Worm (Caenorhabditis elegans) whole organism, L3 larva: ENCODE results near the gene tmed-10.
"Not testable (repeated sequence)": the region's sequence is repeated elsewhere in the genome, so short reads cannot be mapped to it uniquely, and the experiment has no call there.

Experiments
- R02D3.7 ChIP-seq: fragments of 150-350 bp; optimal IDR thresholded peaks from 2 replicates; lab custom pipeline; 2014; ENCODE audit warnings: missing biosample characterization, missing genetic modification characterization
- ZK546.5 ChIP-seq: sonication (generic microtip); optimal IDR thresholded peaks from 2 replicates; lab custom pipeline; 2017; ENCODE audit warnings: missing biosample characterization, missing genetic modification characterization
- aly-2 ChIP-seq: fragments of 150-350 bp; optimal IDR thresholded peaks from 2 replicates; lab custom pipeline; 2014; ENCODE audit warnings: missing biosample characterization, missing genetic modification characterization
- ama-1 ChIP-seq: fragments of 150-350 bp; optimal IDR thresholded peaks from 2 replicates; lab custom pipeline; 2018
- ceh-16 ChIP-seq: sonication (generic microtip); optimal IDR thresholded peaks from 2 replicates; lab custom pipeline; 2017; ENCODE audit warnings: missing biosample characterization, missing genetic modification characterization
- ceh-28 ChIP-seq: fragments of 150-350 bp; optimal IDR thresholded peaks from 2 replicates; lab custom pipeline; 2014; ENCODE audit warnings: missing biosample characterization, missing genetic modification reagents, missing genetic modification characterization
- ceh-9 ChIP-seq: sonication (generic microtip); optimal IDR thresholded peaks from 2 replicates; lab custom pipeline; 2018; ENCODE audit warnings: missing biosample characterization, missing genetic modification characterization
- egl-5 ChIP-seq: fragments of 150-350 bp; optimal IDR thresholded peaks from 2 replicates; lab custom pipeline; 2017; ENCODE audit warnings: missing biosample characterization, missing genetic modification reagents, missing genetic modification characterization, inconsistent platforms
- elt-1 ChIP-seq: fragments of 150-350 bp; optimal IDR thresholded peaks from 2 replicates; lab custom pipeline; 2014; ENCODE audit warnings: missing biosample characterization, missing genetic modification characterization
- elt-3 ChIP-seq, 3 experiments: fragments of 150-350 bp in 1 of 3; sonication (generic microtip) in 2 of 3; optimal IDR thresholded peaks; 2 replicates in 2 of 3; 4 replicates in 1 of 3; lab custom pipeline; 2014 to 2017; ENCODE audit warnings: missing biosample characterization in 3 of 3, missing genetic modification characterization in 3 of 3
- eor-1 ChIP-seq, 2 experiments: fragments of 150-350 bp; optimal IDR thresholded peaks; 2 replicates each; lab custom pipeline; 2014 to 2018; ENCODE audit warnings: missing biosample characterization in 2 of 2, missing genetic modification characterization in 2 of 2
- fkh-10 ChIP-seq: sonication (generic microtip); optimal IDR thresholded peaks from 2 replicates; lab custom pipeline; 2017; ENCODE audit warnings: missing biosample characterization, missing genetic modification reagents, missing genetic modification characterization
- fkh-2 ChIP-seq: fragments of 150-350 bp; optimal IDR thresholded peaks from 2 replicates; lab custom pipeline; 2014; ENCODE audit warnings: missing biosample characterization, missing genetic modification reagents, missing genetic modification characterization
- hmg-11 ChIP-seq: sonication (generic microtip); optimal IDR thresholded peaks from 2 replicates; lab custom pipeline; 2016; ENCODE audit warnings: missing genetic modification characterization, missing compliant biosample characterization
- lin-15B ChIP-seq: fragments of 150-350 bp; optimal IDR thresholded peaks from 2 replicates; lab custom pipeline; 2014; ENCODE audit warnings: missing biosample characterization, missing genetic modification characterization
- mml-1 ChIP-seq: fragments of 150-350 bp; sonication (generic microtip); optimal IDR thresholded peaks from 3 replicates; lab custom pipeline; 2014; ENCODE audit warnings: missing biosample characterization, missing genetic modification characterization
- nfya-1 ChIP-seq: sonication (generic microtip); optimal IDR thresholded peaks from 2 replicates; lab custom pipeline; 2017; ENCODE audit warnings: missing genetic modification characterization, mild to moderate bottlenecking, missing compliant biosample characterization, antibody characterized with exemption, moderate library complexity; ENCODE audit not compliant: insufficient read depth
- nhr-12 ChIP-seq: fragments of 150-350 bp; optimal IDR thresholded peaks from 2 replicates; lab custom pipeline; 2014; ENCODE audit warnings: missing biosample characterization, missing genetic modification characterization
- nhr-23 ChIP-seq: fragments of 150-350 bp; optimal IDR thresholded peaks from 2 replicates; lab custom pipeline; 2014; ENCODE audit warnings: missing biosample characterization, missing genetic modification reagents, missing genetic modification characterization
- nhr-237 ChIP-seq: fragments of 150-350 bp; optimal IDR thresholded peaks from 2 replicates; lab custom pipeline; 2014; ENCODE audit warnings: missing biosample characterization, missing genetic modification characterization
- nhr-25 ChIP-seq: sonication (generic microtip); optimal IDR thresholded peaks from 2 replicates; lab custom pipeline; 2017; ENCODE audit warnings: missing biosample characterization, missing genetic modification characterization
- nhr-28 ChIP-seq: fragments of 150-350 bp; optimal IDR thresholded peaks from 2 replicates; lab custom pipeline; 2014; ENCODE audit warnings: missing biosample characterization, missing genetic modification characterization
- nhr-43 ChIP-seq: sonication (generic microtip); optimal IDR thresholded peaks from 2 replicates; lab custom pipeline; 2016; ENCODE audit warnings: mild to moderate bottlenecking, missing genetic modification characterization, missing compliant biosample characterization; ENCODE audit not compliant: poor library complexity, severe bottlenecking
- pha-4 ChIP-seq: fragments of 150-350 bp; optimal IDR thresholded peaks from 2 replicates; lab custom pipeline; 2014; ENCODE audit warnings: missing biosample characterization, missing genetic modification reagents, missing genetic modification characterization
- pqm-1 ChIP-seq: fragments of 150-350 bp; optimal IDR thresholded peaks from 2 replicates; lab custom pipeline; 2017; ENCODE audit warnings: missing biosample characterization, missing genetic modification characterization, inconsistent platforms
- skn-1 ChIP-seq: fragments of 150-350 bp; optimal IDR thresholded peaks from 2 replicates; lab custom pipeline; 2014; ENCODE audit warnings: missing biosample characterization, missing genetic modification characterization
- snpc-4 ChIP-seq: fragments of 150-350 bp; optimal IDR thresholded peaks from 2 replicates; lab custom pipeline; 2014; ENCODE audit warnings: missing biosample characterization, missing genetic modification characterization
- tbx-2 ChIP-seq: sonication (generic microtip); optimal IDR thresholded peaks from 2 replicates; lab custom pipeline; 2016; ENCODE audit warnings: mild to moderate bottlenecking, missing genetic modification characterization, missing compliant biosample characterization
- ztf-4 ChIP-seq: fragments of 150-350 bp; optimal IDR thresholded peaks from 2 replicates; lab custom pipeline; 2014; ENCODE audit warnings: missing biosample characterization, missing genetic modification characterization

tmed-10 gene

ce11 chrV:11290888-11291287 lies 35.9 kb downstream of the tmed-10 start, which contains the start of gene C03E10.1:
C03E10.1 (plus strand) TSS chrV:11291188.
- TF ChIP-seq nhr-12, result no peak
- no peak for TF ChIP-seq elt-1 (tag; lab: Kevin White, UChicago)
- no peak for TF ChIP-seq ZK546.5
- no peak for TF ChIP-seq nhr-25 (tag; lab: Kevin White, UChicago)
- TF ChIP-seq elt-3 (tag; optimal IDR thresholded peaks at IDR 0.05; lab: Kevin White, UChicago), result no peak
- no peak for TF ChIP-seq nfya-1 (tag; lab: Kevin White, UChicago)
- no peak for TF ChIP-seq nhr-28 (tag; lab: Kevin White, UChicago)
- TF ChIP-seq, all 47 proteins: peak for 0

DNA sequence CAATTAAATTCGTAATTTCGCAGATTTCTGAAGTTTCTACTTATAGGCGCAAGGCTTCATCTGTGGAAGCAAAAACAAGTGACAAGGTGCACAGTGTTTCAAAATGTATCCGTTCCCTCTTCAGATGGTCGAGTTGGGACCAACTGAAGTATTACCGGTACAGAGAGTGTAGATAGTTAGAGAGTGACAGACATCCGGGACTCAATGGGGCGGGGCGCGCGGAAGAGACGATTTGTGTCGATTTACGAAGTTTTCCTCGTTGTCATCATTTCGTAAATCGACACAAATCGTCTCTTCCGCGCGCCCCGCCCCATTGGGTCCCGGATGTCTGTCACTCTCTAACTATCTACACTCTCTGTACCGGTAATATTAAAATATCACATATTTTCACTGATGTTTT lies 40.6 kb downstream of the tmed-10 start, which contains the start of gene C03E10.3:
C03E10.3 (plus strand) TSS at position 301 of the 400 bp plus-strand sequence.
- TF ChIP-seq ceh-9 (tag; lab: Kevin White, UChicago); ztf-4; R02D3.7 (tag; lab: Kevin White, UChicago): not testable (repeated sequence)

- no peak for TF ChIP-seq skn-1
- TF ChIP-seq lin-15B, result no peak
- TF ChIP-seq pqm-1 (tag; lab: Kevin White, UChicago), result no peak
- TF ChIP-seq egl-5 (tag; lab: Kevin White, UChicago), result no peak
- no peak for TF ChIP-seq eor-1 (tag; optimal IDR thresholded peaks at IDR 0.05; lab: Kevin White, UChicago)
- TF ChIP-seq fkh-2 (tag; lab: Kevin White, UChicago), result no peak
- no peak for TF ChIP-seq nhr-25 (tag; lab: Kevin White, UChicago)
- TF ChIP-seq ceh-28 (tag; lab: Kevin White, UChicago), result no peak
- TF ChIP-seq nhr-43 (tag; lab: Kevin White, UChicago), result no peak
- TF ChIP-seq hmg-11 (tag; lab: Kevin White, UChicago), result no peak
- TF ChIP-seq aly-2, result no peak
- no peak for TF ChIP-seq fkh-10 (GFP tag; lab: Kevin White, UChicago)
- TF ChIP-seq ama-1 (lab: Kevin White, UChicago), result no peak
- TF ChIP-seq ceh-16 (tag; lab: Kevin White, UChicago), result no peak
- TF ChIP-seq mml-1 (tag; lab: Kevin White, UChicago), result no peak
- no peak for TF ChIP-seq ztf-4
- TF ChIP-seq tbx-2 (tag; lab: Kevin White, UChicago), result no peak
- no peak for TF ChIP-seq elt-3 (tag; optimal IDR thresholded peaks at IDR 0.05; lab: Kevin White, UChicago)
These were observed 44.5 kb downstream of the tmed-10 start, which contains the start of gene gly-20 for ce11 chrV:11282272-11282671. gly-20 (plus strand) TSS chrV:11282572.

DNA sequence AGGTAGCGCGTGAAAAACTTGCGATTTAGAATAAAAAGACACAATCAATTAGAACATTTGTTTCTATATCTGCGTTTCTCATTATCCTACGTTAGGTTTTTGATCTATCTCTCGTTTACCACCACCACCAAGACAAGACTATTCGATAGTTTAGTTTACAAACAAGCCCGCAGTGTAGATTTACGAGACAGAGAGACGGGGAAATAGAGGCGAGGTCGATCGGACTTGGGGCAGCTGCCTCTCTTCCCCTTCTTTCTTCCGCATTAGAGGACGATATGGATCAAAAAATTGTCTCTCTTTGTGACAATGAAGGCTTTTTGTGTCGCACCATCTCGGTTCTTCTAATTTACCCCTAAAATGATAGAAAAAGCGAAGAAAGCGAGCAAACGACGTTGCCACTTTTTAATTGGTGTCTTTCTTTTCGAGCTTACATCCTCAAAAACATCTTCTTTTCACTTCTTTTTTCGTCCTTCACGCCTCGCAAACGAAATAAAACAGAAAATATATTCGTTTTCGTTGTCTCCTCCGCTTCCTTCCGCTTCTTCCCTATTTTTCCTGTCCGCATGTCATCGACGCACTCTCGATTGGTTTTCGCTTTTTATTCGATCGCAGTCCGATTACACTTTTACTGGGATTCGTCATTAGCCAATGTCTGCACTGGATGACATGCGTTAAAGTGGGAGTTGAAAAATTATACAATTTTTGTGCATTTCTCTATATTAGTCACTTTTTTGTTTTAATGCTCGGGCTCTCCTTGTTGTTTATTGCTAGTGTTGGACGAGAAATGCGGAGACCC lies 45.2 kb downstream of the tmed-10 start:
- TF ChIP-seq nhr-23 (tag; lab: Kevin White, UChicago) (peak; percentile 33), ztf-4 (no peak), tbx-2 (tag; lab: Kevin White, UChicago) (no peak), ceh-28 (tag; lab: Kevin White, UChicago) (peak; percentile 49), pha-4 (peak; percentile 39), R02D3.7 (tag; lab: Kevin White, UChicago) (peak; percentile 28), nhr-25 (tag; lab: Kevin White, UChicago) (peak; percentile 45), hmg-11 (tag; lab: Kevin White, UChicago) (peak; percentile 20)

DNA sequence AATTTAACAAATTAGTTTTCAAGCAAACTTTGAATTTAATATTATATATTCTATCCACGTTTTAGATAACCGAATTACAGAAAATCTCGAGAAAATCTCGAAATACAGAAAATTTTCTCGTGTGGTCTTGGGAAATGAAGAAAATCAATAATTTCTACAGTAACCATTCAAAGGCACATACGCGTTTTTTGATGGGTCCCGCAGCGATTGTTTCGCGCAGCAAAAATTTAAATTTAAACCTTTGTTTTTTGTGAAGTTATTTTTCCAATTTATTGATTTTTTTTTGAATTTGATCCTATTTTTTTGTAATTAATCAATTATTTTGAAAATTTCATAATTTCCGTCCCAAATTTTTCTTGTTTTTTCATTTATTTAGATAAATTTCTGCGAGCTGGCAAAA lies 47.2 kb downstream of the tmed-10 start:
- no peak for TF ChIP-seq nhr-237 (tag; lab: Kevin White, UChicago)
- no peak for TF ChIP-seq ztf-4
- no peak for TF ChIP-seq nhr-28 (tag; lab: Kevin White, UChicago)
- no peak for TF ChIP-seq lin-15B
- TF ChIP-seq skn-1, result no peak
- TF ChIP-seq snpc-4 (tag; lab: Kevin White, UChicago), result no peak
- TF ChIP-seq, all 47 proteins: peak for 0
